ENCODE assay signal across 1 fruit fly cellular context in the genomic region with DNA sequence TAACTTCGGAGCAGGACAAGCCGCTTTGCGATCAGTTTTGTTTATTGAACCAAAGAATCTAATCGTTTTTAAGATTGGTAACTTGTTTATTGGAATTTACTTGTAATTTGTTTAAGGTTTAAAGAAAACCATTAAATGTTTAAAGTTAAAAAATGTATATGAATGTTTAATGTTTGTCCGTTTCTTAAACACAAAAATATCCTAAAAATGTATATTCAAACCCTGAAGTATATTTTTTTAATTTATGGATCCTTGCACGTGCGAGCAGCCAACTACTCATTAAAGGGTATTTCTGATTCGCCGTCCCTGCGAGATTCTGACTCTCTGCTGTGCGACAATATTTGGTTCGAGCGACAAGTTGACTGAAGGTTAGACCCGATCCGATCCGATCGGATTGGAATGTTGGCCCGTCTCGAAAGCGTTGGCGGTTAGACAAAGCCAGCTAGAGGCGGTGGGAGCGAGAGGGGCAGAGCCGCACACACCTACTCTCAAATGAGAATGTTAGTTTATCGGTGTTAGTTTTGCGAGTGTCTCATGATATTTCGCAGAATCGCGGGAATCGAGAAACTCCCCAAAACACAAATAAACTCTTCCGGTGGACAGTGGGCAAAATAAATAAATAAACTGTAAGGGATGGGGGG.
TF ChIP-seq lines count a peak whose summit lies in the region.

No protein-coding gene starts in this region.

TF ChIP-seq in whole organism, embryonic, 481 proteins besides CTCF, POLR2A, EP300 and RAD21 (continued from another document and continues in another):
- TF ChIP-seq hkb (optimal IDR thresholded peaks at IDR 0.05; lab: Kevin White, UChicago) (no peak), hkb (GFP tag; IDR thresholded peaks at IDR 0.05; lab: Robert Waterston, UW) (peak; percentile 85), ash1 (GFP tag; optimal IDR thresholded peaks at IDR 0.05; lab: Kevin White, UChicago) (no peak), Mrtf (GFP tag; IDR thresholded peaks at IDR 0.05; lab: Robert Waterston, UW) (peak; percentile 68; the same call in 2 of the 3 replicates), CG14710 (tag; optimal IDR thresholded peaks at IDR 0.05; lab: Kevin White, UChicago) (peak; percentile 86), CG1603 (tag; optimal IDR thresholded peaks at IDR 0.05; lab: Kevin White, UChicago) (peak; percentile 38), zen2 (GFP tag; IDR thresholded peaks at IDR 0.05; lab: Robert Waterston, UW; ENCODE audit: partially characterized antibody) (no peak), Dip3 (GFP tag; optimal IDR thresholded peaks at IDR 0.05; lab: Kevin White, UChicago) (peak; percentile 84), CG8478 (optimal IDR thresholded peaks at IDR 0.05; lab: Kevin White, UChicago) (no peak), corto (GFP tag; optimal IDR thresholded peaks at IDR 0.05; lab: Kevin White, UChicago) (peak; percentile 43), CG14667 (GFP tag; IDR thresholded peaks at IDR 0.05; lab: Robert Waterston, UW) (peak; percentile 61; the same call in 1 of the 2 replicates), Awh (GFP tag; IDR thresholded peaks at IDR 0.05; lab: Robert Waterston, UW) (no peak), Kr (GFP tag; optimal IDR thresholded peaks at IDR 0.05; lab: Kevin White, UChicago) (no peak), kay (GFP tag; optimal IDR thresholded peaks at IDR 0.05; lab: Kevin White, UChicago) (peak; percentile 72), CG10654 (GFP tag; optimal IDR thresholded peaks at IDR 0.05; lab: Kevin White, UChicago) (peak; percentile 65), maf-S (GFP tag; optimal IDR thresholded peaks at IDR 0.05; lab: Kevin White, UChicago) (peak; percentile 75), CG12104 (GFP tag; optimal IDR thresholded peaks at IDR 0.05; lab: Kevin White, UChicago) (peak; percentile 89), CG17186 (GFP tag; optimal IDR thresholded peaks at IDR 0.05; lab: Kevin White, UChicago) (peak; percentile 21), ac (GFP tag; optimal IDR thresholded peaks at IDR 0.05; lab: Kevin White, UChicago) (peak; percentile 16), CG15011 (GFP tag; optimal IDR thresholded peaks at IDR 0.05; lab: Kevin White, UChicago) (peak; percentile 89), crol (GFP tag; IDR thresholded peaks at IDR 0.05; lab: Robert Waterston, UW) (0 out of 2 replicates have a peak, but pooled peaks have one; percentile 18), CG10274 (GFP tag; optimal IDR thresholded peaks at IDR 0.05; lab: Kevin White, UChicago) (peak; percentile 71), Tbp (GFP tag; optimal IDR thresholded peaks at IDR 0.05; lab: Kevin White, UChicago) (no peak), ERR (GFP tag; optimal IDR thresholded peaks at IDR 0.05; lab: Kevin White, UChicago) (peak; percentile 66), tio (GFP tag; optimal IDR thresholded peaks at IDR 0.05; lab: Kevin White, UChicago) (peak; percentile 87), CG33557 (GFP tag; optimal IDR thresholded peaks at IDR 0.05; lab: Kevin White, UChicago) (peak; percentile 77), Hr3 (GFP tag; optimal IDR thresholded peaks at IDR 0.05; lab: Kevin White, UChicago) (peak; percentile 84), CG30020 (tag; optimal IDR thresholded peaks at IDR 0.05; lab: Kevin White, UChicago) (peak; percentile 67), danr (GFP tag; IDR thresholded peaks at IDR 0.05; lab: Robert Waterston, UW) (peak; percentile 62; the same call in 1 of the 2 replicates), bowl (GFP tag; IDR thresholded peaks at IDR 0.05; lab: Robert Waterston, UW) (peak; percentile 55; the same call in 1 of the 2 replicates), Abd-B (GFP tag; optimal IDR thresholded peaks at IDR 0.05; lab: Kevin White, UChicago) (peak; percentile 79), her (GFP tag; optimal IDR thresholded peaks at IDR 0.05; lab: Kevin White, UChicago) (peak; percentile 75), Neu2 (GFP tag; optimal IDR thresholded peaks at IDR 0.05; lab: Kevin White, UChicago; ENCODE audit: borderline replicate concordance) (peak; percentile 14), HLH4C (GFP tag; IDR thresholded peaks at IDR 0.05; lab: Robert Waterston, UW; ENCODE audit: partially characterized antibody) (no peak), CG9215 (GFP tag; IDR thresholded peaks at IDR 0.05; lab: Robert Waterston, UW) (peak; percentile 76), Lhr (GFP tag; optimal IDR thresholded peaks at IDR 0.05; lab: Kevin White, UChicago) (peak; percentile 36), CG7963 (GFP tag; IDR thresholded peaks at IDR 0.05; lab: Robert Waterston, UW; ENCODE audit: partially characterized antibody) (no peak), CG6765 (GFP tag; optimal IDR thresholded peaks at IDR 0.05; lab: Kevin White, UChicago) (peak; percentile 86), CG8388 (GFP tag; optimal IDR thresholded peaks at IDR 0.05; lab: Kevin White, UChicago) (peak; percentile 83), CG18011 (GFP tag; optimal IDR thresholded peaks at IDR 0.05; lab: Kevin White, UChicago) (peak; percentile 57), gcm (GFP tag; optimal IDR thresholded peaks at IDR 0.05; lab: Kevin White, UChicago) (peak; percentile 86), CG3726 (GFP tag; IDR thresholded peaks at IDR 0.05; lab: Robert Waterston, UW) (no peak), CG6689 (GFP tag; IDR thresholded peaks at IDR 0.05; lab: Robert Waterston, UW) (peak; percentile 80), Dip2 (GFP tag; IDR thresholded peaks at IDR 0.05; lab: Robert Waterston, UW) (no peak), CG17612 (GFP tag; IDR thresholded peaks at IDR 0.05; lab: Robert Waterston, UW) (no peak), Trl (optimal IDR thresholded peaks at IDR 0.05; lab: Kevin White, UChicago) (peak in 1 of 2 experiments; percentile 35), Trl (GFP tag; optimal IDR thresholded peaks at IDR 0.05; lab: Kevin White, UChicago) (peak; percentile 75), CG15514 (GFP tag; optimal IDR thresholded peaks at IDR 0.05; lab: Kevin White, UChicago) (peak; percentile 64), fd64A (GFP tag; optimal IDR thresholded peaks at IDR 0.05; lab: Kevin White, UChicago) (no peak), dmrt11E (tag; optimal IDR thresholded peaks at IDR 0.05; lab: Kevin White, UChicago) (peak; percentile 83), Pdp1 (GFP tag; optimal IDR thresholded peaks at IDR 0.05; lab: Kevin White, UChicago) (peak; percentile 82 to 84), CG18599 (GFP tag; optimal IDR thresholded peaks at IDR 0.05; lab: Kevin White, UChicago) (peak; percentile 91), bab2 (GFP tag; optimal IDR thresholded peaks at IDR 0.05; lab: Kevin White, UChicago) (peak; percentile 79), Hmx (GFP tag; optimal IDR thresholded peaks at IDR 0.05; lab: Kevin White, UChicago) (peak; percentile 61), so (GFP tag; IDR thresholded peaks at IDR 0.05; lab: Robert Waterston, UW) (peak; percentile 82; the same call in 2 of the 3 replicates), CG30403 (GFP tag; optimal IDR thresholded peaks at IDR 0.05; lab: Kevin White, UChicago) (peak; percentile 92), CG3995 (GFP tag; optimal IDR thresholded peaks at IDR 0.05; lab: Kevin White, UChicago) (peak; percentile 35), croc (GFP tag; conservative IDR thresholded peaks at IDR 0.05; lab: Robert Waterston, UW) (peak; percentile 62), CG13287 (GFP tag; IDR thresholded peaks at IDR 0.05; lab: Robert Waterston, UW; ENCODE audit: partially characterized antibody) (no peak), cg (GFP tag; optimal IDR thresholded peaks at IDR 0.05; lab: Kevin White, UChicago) (peak; percentile 29), nerfin-1 (tag; optimal IDR thresholded peaks at IDR 0.05; lab: Kevin White, UChicago) (peak; percentile 81), Hand (GFP tag; optimal IDR thresholded peaks at IDR 0.05; lab: Kevin White, UChicago) (peak; percentile 75), CG10462 (GFP tag; optimal IDR thresholded peaks at IDR 0.05; lab: Kevin White, UChicago) (peak; percentile 72), gt (GFP tag; IDR thresholded peaks at IDR 0.05; lab: Robert Waterston, UW) (0 out of 2 replicates have a peak, but pooled peaks have one; percentile 23), CG2120 (GFP tag; optimal IDR thresholded peaks at IDR 0.05; lab: Kevin White, UChicago) (peak; percentile 92), Oli (tag; optimal IDR thresholded peaks at IDR 0.05; lab: Kevin White, UChicago) (peak; percentile 91), CG13424 (tag; optimal IDR thresholded peaks at IDR 0.05; lab: Kevin White, UChicago) (peak; percentile 93), disco-r (GFP tag; optimal IDR thresholded peaks at IDR 0.05; lab: Kevin White, UChicago) (peak; percentile 70), Lim3 (GFP tag; IDR thresholded peaks at IDR 0.05; lab: Robert Waterston, UW) (no peak), CG33213 (GFP tag; optimal IDR thresholded peaks at IDR 0.05; lab: Kevin White, UChicago) (peak; percentile 81), lab (GFP tag; optimal IDR thresholded peaks at IDR 0.05; lab: Kevin White, UChicago) (peak; percentile 85), CG10543 (GFP tag; optimal IDR thresholded peaks at IDR 0.05; lab: Kevin White, UChicago) (peak; percentile 86), slbo (GFP tag; IDR thresholded peaks at IDR 0.05; lab: Robert Waterston, UW) (peak; percentile 80), CG9437 (GFP tag; optimal IDR thresholded peaks at IDR 0.05; lab: Kevin White, UChicago) (peak; percentile 87), CG2116 (GFP tag; optimal IDR thresholded peaks at IDR 0.05; lab: Kevin White, UChicago) (peak; percentile 56), Hmr (GFP tag; optimal IDR thresholded peaks at IDR 0.05; lab: Kevin White, UChicago) (peak; percentile 88), usp (GFP tag; optimal IDR thresholded peaks at IDR 0.05; lab: Kevin White, UChicago) (no peak), CG13894 (tag; optimal IDR thresholded peaks at IDR 0.05; lab: Kevin White, UChicago) (peak; percentile 78), CG7928 (GFP tag; optimal IDR thresholded peaks at IDR 0.05; lab: Kevin White, UChicago) (peak; percentile 55), Gsc (GFP tag; IDR thresholded peaks at IDR 0.05; lab: Robert Waterston, UW) (no peak), tup (GFP tag; optimal IDR thresholded peaks at IDR 0.05; lab: Kevin White, UChicago) (peak; percentile 25), tll (GFP tag; optimal IDR thresholded peaks at IDR 0.05; lab: Kevin White, UChicago) (no peak), gem (tag; optimal IDR thresholded peaks at IDR 0.05; lab: Kevin White, UChicago) (peak; percentile 93), phol (tag; optimal IDR thresholded peaks at IDR 0.05; lab: Kevin White, UChicago) (peak; percentile 88), Nf-YB (GFP tag; optimal IDR thresholded peaks at IDR 0.05; lab: Kevin White, UChicago) (peak; percentile 76), seq (GFP tag; IDR thresholded peaks at IDR 0.05; lab: Robert Waterston, UW) (peak; percentile 87), hb (GFP tag; IDR thresholded peaks at IDR 0.05; lab: Robert Waterston, UW; ENCODE audit: partially characterized antibody) (no peak), pum (GFP tag; optimal IDR thresholded peaks at IDR 0.05; lab: Kevin White, UChicago) (peak; percentile 78), MBD-R2 (GFP tag; IDR thresholded peaks at IDR 0.05; lab: Robert Waterston, UW) (peak; percentile 16; the same call in 1 of the 2 replicates), CG8359 (GFP tag; optimal IDR thresholded peaks at IDR 0.05; lab: Kevin White, UChicago; ENCODE audit: borderline replicate concordance) (peak; percentile 46), ftz-f1 (GFP tag; optimal IDR thresholded peaks at IDR 0.05; lab: Kevin White, UChicago) (peak; percentile 79), ab (GFP tag; optimal IDR thresholded peaks at IDR 0.05; lab: Kevin White, UChicago) (peak; percentile 34), lmd (GFP tag; IDR thresholded peaks at IDR 0.05; lab: Robert Waterston, UW) (peak; percentile 85), CG15269 (tag; optimal IDR thresholded peaks at IDR 0.05; lab: Kevin White, UChicago) (peak; percentile 90), mld (GFP tag; IDR thresholded peaks at IDR 0.05; lab: Robert Waterston, UW; ENCODE audit: partially characterized antibody) (no peak), Atf-2 (GFP tag; optimal IDR thresholded peaks at IDR 0.05; lab: Kevin White, UChicago) (peak; percentile 85), NfI (GFP tag; optimal IDR thresholded peaks at IDR 0.05; lab: Kevin White, UChicago) (peak; percentile 81), NC2α (GFP tag; optimal IDR thresholded peaks at IDR 0.05; lab: Kevin White, UChicago) (peak; percentile 55), CHES-1-like (GFP tag; optimal IDR thresholded peaks at IDR 0.05; lab: Kevin White, UChicago) (peak; percentile 75), insv (GFP tag; optimal IDR thresholded peaks at IDR 0.05; lab: Kevin White, UChicago) (peak in 1 of 2 experiments; percentile 49), H15 (GFP tag; IDR thresholded peaks at IDR 0.05; lab: Robert Waterston, UW) (peak; percentile 57; the same call in 1 of the 3 replicates), Doc3 (GFP tag; IDR thresholded peaks at IDR 0.05; lab: Robert Waterston, UW; ENCODE audit: partially characterized antibody) (no peak), bbx (GFP tag; IDR thresholded peaks at IDR 0.05; lab: Robert Waterston, UW; ENCODE audit: partially characterized antibody) (0 out of 2 replicates have a peak, but pooled peaks have one; percentile 8), Sry-β (GFP tag; optimal IDR thresholded peaks at IDR 0.05; lab: Kevin White, UChicago) (no peak), pb (GFP tag; optimal IDR thresholded peaks at IDR 0.05; lab: Kevin White, UChicago) (peak; percentile 72), CG12391 (tag; optimal IDR thresholded peaks at IDR 0.05; lab: Kevin White, UChicago) (peak; percentile 90), CG11696 (GFP tag; IDR thresholded peaks at IDR 0.05; lab: Robert Waterston, UW) (peak; percentile 46; the same call in 1 of the 2 replicates), CG3281 (GFP tag; optimal IDR thresholded peaks at IDR 0.05; lab: Kevin White, UChicago) (peak; percentile 92), grn (GFP tag; optimal IDR thresholded peaks at IDR 0.05; lab: Kevin White, UChicago) (peak; percentile 59), CG17829 (tag; optimal IDR thresholded peaks at IDR 0.05; lab: Kevin White, UChicago) (peak; percentile 86), CG16813 (GFP tag; IDR thresholded peaks at IDR 0.05; lab: Robert Waterston, UW; ENCODE audit: partially characterized antibody) (no peak), BEAF-32 (GFP tag; optimal IDR thresholded peaks at IDR 0.05; lab: Kevin White, UChicago) (peak; percentile 13), fd96Cb (tag; optimal IDR thresholded peaks at IDR 0.05; lab: Kevin White, UChicago) (peak; percentile 83), CG3065 (GFP tag; optimal IDR thresholded peaks at IDR 0.05; lab: Kevin White, UChicago) (peak; percentile 62), CG34376 (GFP tag; optimal IDR thresholded peaks at IDR 0.05; lab: Kevin White, UChicago) (peak; percentile 90), zen (tag; optimal IDR thresholded peaks at IDR 0.05; lab: Kevin White, UChicago) (peak; percentile 73), CG9876 (GFP tag; optimal IDR thresholded peaks at IDR 0.05; lab: Kevin White, UChicago) (peak; percentile 60), eve (GFP tag; optimal IDR thresholded peaks at IDR 0.05; lab: Kevin White, UChicago) (peak in 1 of 2 experiments; percentile 95), toy (GFP tag; IDR thresholded peaks at IDR 0.05; lab: Robert Waterston, UW) (no peak)
